1 fruit fly cellular context compared by ENCODE assay signal in genomic region chrX:20159679-20160140, dm6.
TF ChIP-seq lines count a peak whose summit lies in the region.

TSS of gene Rab35 (minus strand) at chrX:20159872.

TF ChIP-seq in whole organism, embryonic, 481 proteins besides CTCF, POLR2A, EP300 and RAD21 (continued from another document):
- TF ChIP-seq CG4707 (GFP tag; optimal IDR thresholded peaks at IDR 0.05; lab: Kevin White, UChicago) (no peak), vvl (GFP tag; IDR thresholded peaks at IDR 0.05; lab: Robert Waterston, UW) (peak; percentile 34; the same call in 1 of the 2 replicates), CG10147 (GFP tag; optimal IDR thresholded peaks at IDR 0.05; lab: Kevin White, UChicago) (peak; percentile 24), bbx (GFP tag; IDR thresholded peaks at IDR 0.05; lab: Robert Waterston, UW; ENCODE audit: partially characterized antibody) (peak; percentile 88), CG4820 (GFP tag; optimal IDR thresholded peaks at IDR 0.05; lab: Kevin White, UChicago) (peak; percentile 11), Pdp1 (GFP tag; optimal IDR thresholded peaks at IDR 0.05; lab: Kevin White, UChicago) (no peak), Dp (GFP tag; optimal IDR thresholded peaks at IDR 0.05; lab: Kevin White, UChicago) (peak; percentile 86), tin (GFP tag; optimal IDR thresholded peaks at IDR 0.05; lab: Kevin White, UChicago) (peak; percentile 18), yki (optimal IDR thresholded peaks at IDR 0.05; lab: Kevin White, UChicago) (no peak), CG12071 (GFP tag; optimal IDR thresholded peaks at IDR 0.05; lab: Kevin White, UChicago) (no peak), CG11456 (GFP tag; IDR thresholded peaks at IDR 0.05; lab: Robert Waterston, UW) (no peak), CG34224 (GFP tag; IDR thresholded peaks at IDR 0.05; lab: Robert Waterston, UW; ENCODE audit: partially characterized antibody) (peak; percentile 92), CG12942 (GFP tag; optimal IDR thresholded peaks at IDR 0.05; lab: Kevin White, UChicago) (no peak), CG12391 (tag; optimal IDR thresholded peaks at IDR 0.05; lab: Kevin White, UChicago) (peak; percentile 57), cas (GFP tag; IDR thresholded peaks at IDR 0.05; lab: Robert Waterston, UW) (no peak), lab (GFP tag; optimal IDR thresholded peaks at IDR 0.05; lab: Kevin White, UChicago) (peak; percentile 25), CG8290 (GFP tag; optimal IDR thresholded peaks at IDR 0.05; lab: Kevin White, UChicago) (peak; percentile 38), CG8290 (tag; optimal IDR thresholded peaks at IDR 0.05; lab: Kevin White, UChicago) (no peak), Opbp (GFP tag; IDR thresholded peaks at IDR 0.05; lab: Robert Waterston, UW; ENCODE audit: partially characterized antibody) (peak; percentile 91), dpn (GFP tag; optimal IDR thresholded peaks at IDR 0.05; lab: Kevin White, UChicago) (no peak), Blimp-1 (GFP tag; optimal IDR thresholded peaks at IDR 0.05; lab: Kevin White, UChicago) (no peak), nerfin-2 (GFP tag; IDR thresholded peaks at IDR 0.05; lab: Robert Waterston, UW; ENCODE audit: partially characterized antibody) (peak; percentile 91), Med (GFP tag; lab: Kevin White, UChicago) (peak; percentile 66), sna (GFP tag; IDR thresholded peaks at IDR 0.05; lab: Robert Waterston, UW; ENCODE audit: partially characterized antibody) (peak; percentile 93), CG11504 (tag; optimal IDR thresholded peaks at IDR 0.05; lab: Kevin White, UChicago) (peak; percentile 27), NfI (GFP tag; optimal IDR thresholded peaks at IDR 0.05; lab: Kevin White, UChicago) (peak; percentile 24), CG2875 (GFP tag; optimal IDR thresholded peaks at IDR 0.05; lab: Kevin White, UChicago) (no peak), Stat92E (GFP tag; optimal IDR thresholded peaks at IDR 0.05; lab: Kevin White, UChicago) (peak in 1 of 3 experiments; percentile 16), CG12299 (tag; optimal IDR thresholded peaks at IDR 0.05; lab: Kevin White, UChicago) (no peak), dm (GFP tag; optimal IDR thresholded peaks at IDR 0.05; lab: Kevin White, UChicago) (no peak), Six4 (GFP tag; optimal IDR thresholded peaks at IDR 0.05; lab: Kevin White, UChicago) (no peak), vnd (GFP tag; IDR thresholded peaks at IDR 0.05; lab: Robert Waterston, UW; ENCODE audit: partially characterized antibody) (peak; percentile 94), Sin3A (optimal IDR thresholded peaks at IDR 0.05; lab: Kevin White, UChicago) (peak; percentile 74), CG17802 (tag; optimal IDR thresholded peaks at IDR 0.05; lab: Kevin White, UChicago) (no peak), CG12104 (GFP tag; optimal IDR thresholded peaks at IDR 0.05; lab: Kevin White, UChicago) (no peak), CG17186 (GFP tag; optimal IDR thresholded peaks at IDR 0.05; lab: Kevin White, UChicago) (peak; percentile 28), chinmo (GFP tag; IDR thresholded peaks at IDR 0.05; lab: Robert Waterston, UW; ENCODE audit: partially characterized antibody) (peak; percentile 72; the same call in 1 of the 4 replicates), Mad (GFP tag; optimal IDR thresholded peaks at IDR 0.05; lab: Kevin White, UChicago) (peak; percentile 10), CG6683 (GFP tag; optimal IDR thresholded peaks at IDR 0.05; lab: Kevin White, UChicago) (no peak), CG7987 (GFP tag; optimal IDR thresholded peaks at IDR 0.05; lab: Kevin White, UChicago) (no peak), unc-4 (GFP tag; IDR thresholded peaks at IDR 0.05; lab: Robert Waterston, UW; ENCODE audit: partially characterized antibody) (peak; percentile 92), Chrac-16 (GFP tag; optimal IDR thresholded peaks at IDR 0.05; lab: Kevin White, UChicago) (peak; percentile 23), knrl (GFP tag; IDR thresholded peaks at IDR 0.05; lab: Robert Waterston, UW; ENCODE audit: partially characterized antibody) (peak; percentile 96), onecut (GFP tag; IDR thresholded peaks at IDR 0.05; lab: Robert Waterston, UW) (no peak), az2 (GFP tag; optimal IDR thresholded peaks at IDR 0.05; lab: Kevin White, UChicago) (peak; percentile 5), CG9797 (GFP tag; optimal IDR thresholded peaks at IDR 0.05; lab: Kevin White, UChicago) (peak; percentile 10), seq (GFP tag; IDR thresholded peaks at IDR 0.05; lab: Robert Waterston, UW) (no peak), CG9932 (GFP tag; IDR thresholded peaks at IDR 0.05; lab: Robert Waterston, UW) (peak; percentile 60), psq (GFP tag; optimal IDR thresholded peaks at IDR 0.05; lab: Kevin White, UChicago) (no peak), nerfin-1 (tag; optimal IDR thresholded peaks at IDR 0.05; lab: Kevin White, UChicago) (no peak), CG4328 (GFP tag; optimal IDR thresholded peaks at IDR 0.05; lab: Kevin White, UChicago) (no peak), CG3847 (GFP tag; IDR thresholded peaks at IDR 0.05; lab: Robert Waterston, UW) (peak; percentile 64), CG3995 (GFP tag; optimal IDR thresholded peaks at IDR 0.05; lab: Kevin White, UChicago) (peak; percentile 24), Optix (GFP tag; IDR thresholded peaks at IDR 0.05; lab: Robert Waterston, UW) (no peak), CG10321 (GFP tag; IDR thresholded peaks at IDR 0.05; lab: Robert Waterston, UW) (no peak), slbo (GFP tag; IDR thresholded peaks at IDR 0.05; lab: Robert Waterston, UW) (peak; percentile 9; the same call in 1 of the 2 replicates), Xrp1 (GFP tag; IDR thresholded peaks at IDR 0.05; lab: Robert Waterston, UW) (0 out of 2 replicates have a peak, but pooled peaks have one; percentile 10), Dip2 (GFP tag; IDR thresholded peaks at IDR 0.05; lab: Robert Waterston, UW) (no peak)
